Worm (Caenorhabditis elegans) whole organism, L4 larva: ENCODE measurements around the gene clec-127.
A peak's percentile ranks its signal among the peaks of the same experiment; 100 is the strongest.

Source experiments
- F10B5.3 ChIP-seq: sonication (generic microtip); optimal IDR thresholded peaks from 2 replicates; lab custom pipeline; 2016; ENCODE audit warnings: mild to moderate bottlenecking, missing genetic modification characterization, missing compliant biosample characterization
- F37D6.2 ChIP-seq: sonication (generic microtip); optimal IDR thresholded peaks from 2 replicates; lab custom pipeline; 2016; ENCODE audit warnings: mild to moderate bottlenecking, missing genetic modification characterization, missing compliant biosample characterization
- F44E2.7 ChIP-seq: fragments of 200-800 bp; sonication (Bioruptor generic); IDR thresholded peaks from 2 replicates; pipeline ENCODE4 v2.1.2; 2022; ENCODE audit warnings: missing genetic modification characterization, missing compliant biosample characterization
- F49E8.2 ChIP-seq: sonication (generic microtip); optimal IDR thresholded peaks from 2 replicates; lab custom pipeline; 2016; ENCODE audit warnings: missing compliant biosample characterization, mild to moderate bottlenecking, missing genetic modification characterization, borderline replicate concordance
- R02D3.7 ChIP-seq: fragments of 150-350 bp; sonication (generic microtip); optimal IDR thresholded peaks from 3 replicates; lab custom pipeline; 2014; ENCODE audit warnings: missing biosample characterization, missing genetic modification characterization
- Y48G9A.11 ChIP-seq: fragments of 200-800 bp; sonication (Bioruptor generic); IDR thresholded peaks from 2 replicates; pipeline ENCODE4 v1.3.6; 2022; ENCODE audit warnings: missing genetic modification reagents, missing genetic modification characterization, missing compliant biosample characterization
- Y5F2A.4 ChIP-seq: fragments of 200-800 bp; sonication (Bioruptor generic); optimal IDR thresholded peaks from 2 replicates; lab custom pipeline; 2018; ENCODE audit warnings: mild to moderate bottlenecking, missing genetic modification characterization, missing compliant biosample characterization
- ZK337.2 ChIP-seq: fragments of 200-800 bp; sonication (Bioruptor generic); IDR thresholded peaks from 2 replicates; pipeline ENCODE4 v1.3.6; 2022; ENCODE audit warnings: missing genetic modification reagents, missing genetic modification characterization, missing compliant biosample characterization
- ZK546.5 ChIP-seq, 2 experiments: sonication (generic microtip); optimal IDR thresholded peaks; 2 replicates each; lab custom pipeline; 2017; ENCODE audit warnings: missing biosample characterization in 2 of 2, missing genetic modification characterization in 2 of 2
- attf-4 ChIP-seq: sonication (generic microtip); optimal IDR thresholded peaks from 3 replicates; lab custom pipeline; 2017; ENCODE audit warnings: missing biosample characterization, missing genetic modification characterization
- ceh-44 ChIP-seq: fragments of 200-800 bp; sonication (Bioruptor generic); IDR thresholded peaks from 2 replicates; pipeline ENCODE4 v1.3.6; 2022; ENCODE audit warnings: missing genetic modification reagents, missing genetic modification characterization, missing compliant biosample characterization
- ceh-62 ChIP-seq: sonication (generic microtip); optimal IDR thresholded peaks from 2 replicates; lab custom pipeline; 2017; ENCODE audit warnings: missing biosample characterization, missing genetic modification characterization
- ceh-82 ChIP-seq: sonication (generic microtip); optimal IDR thresholded peaks from 2 replicates; lab custom pipeline; 2017; ENCODE audit warnings: missing biosample characterization, missing genetic modification characterization
- ces-1 ChIP-seq: fragments of 150-350 bp; sonication (generic microtip); optimal IDR thresholded peaks from 4 replicates; lab custom pipeline; 2014; ENCODE audit warnings: missing biosample characterization, missing genetic modification reagents, missing genetic modification characterization
- cey-2 ChIP-seq: sonication (generic microtip); optimal IDR thresholded peaks from 3 replicates; lab custom pipeline; 2017; ENCODE audit warnings: missing genetic modification characterization, mild to moderate bottlenecking, missing compliant biosample characterization, antibody characterized with exemption, borderline replicate concordance; ENCODE audit not compliant: insufficient read depth
- daf-8 ChIP-seq: fragments of 200-800 bp; sonication (Bioruptor generic); IDR thresholded peaks from 2 replicates; pipeline ENCODE4 v1.3.6; 2022; ENCODE audit warnings: missing genetic modification characterization, missing compliant biosample characterization
- dmd-8 ChIP-seq: fragments of 200-800 bp; sonication (Bioruptor generic); IDR thresholded peaks from 2 replicates; pipeline ENCODE4 v1.3.6; 2022; ENCODE audit warnings: missing genetic modification characterization, missing compliant biosample characterization
- dpl-1 ChIP-seq: fragments of 150-350 bp; optimal IDR thresholded peaks from 2 replicates; lab custom pipeline; 2014; ENCODE audit warnings: missing biosample characterization, missing genetic modification reagents, missing genetic modification characterization
- dve-1 ChIP-seq: sonication (generic microtip); optimal IDR thresholded peaks from 2 replicates; lab custom pipeline; 2017; ENCODE audit warnings: antibody characterized with exemption, mild to moderate bottlenecking, missing genetic modification characterization, missing compliant biosample characterization; ENCODE audit not compliant: insufficient read depth
- egl-27 ChIP-seq: sonication (generic microtip); optimal IDR thresholded peaks from 3 replicates; lab custom pipeline; 2017; ENCODE audit warnings: missing biosample characterization, missing genetic modification reagents, missing genetic modification characterization
- hif-1 ChIP-seq, 2 experiments: sonication (generic microtip); optimal IDR thresholded peaks; 2 replicates each; lab custom pipeline; 2016 to 2017; ENCODE audit warnings: missing compliant biosample characterization in 2 of 2, missing genetic modification characterization in 2 of 2, missing genetic modification reagents in 2 of 2, missing genotype in 2 of 2, mild to moderate bottlenecking in 1 of 2
- hlh-11 ChIP-seq: fragments of 200-800 bp; sonication (Bioruptor generic); optimal IDR thresholded peaks from 2 replicates; lab custom pipeline; 2018; ENCODE audit warnings: mild to moderate bottlenecking, missing genetic modification characterization, missing compliant biosample characterization
- hlh-30 ChIP-seq: sonication (generic microtip); optimal IDR thresholded peaks from 2 replicates; lab custom pipeline; 2017; ENCODE audit warnings: antibody characterized with exemption, mild to moderate bottlenecking, missing genetic modification characterization, missing compliant biosample characterization; ENCODE audit not compliant: insufficient read depth
- hmg-1.1 ChIP-seq: fragments of 200-800 bp; sonication (Bioruptor generic); IDR thresholded peaks from 2 replicates; pipeline ENCODE4 v1.3.6; 2022; ENCODE audit warnings: missing genetic modification reagents, missing genetic modification characterization, missing compliant biosample characterization
- lim-7 ChIP-seq: fragments of 200-800 bp; sonication (Bioruptor generic); IDR thresholded peaks from 2 replicates; pipeline ENCODE4 v1.3.6; 2022; ENCODE audit warnings: missing genetic modification characterization, missing compliant biosample characterization
- lin-15B ChIP-seq: fragments of 150-350 bp; sonication (generic microtip); optimal IDR thresholded peaks from 3 replicates; lab custom pipeline; 2014; ENCODE audit warnings: missing biosample characterization, missing genetic modification characterization
- lin-38 ChIP-seq: fragments of 200-800 bp; sonication (Bioruptor generic); IDR thresholded peaks from 2 replicates; pipeline ENCODE4 v1.3.6; 2022; ENCODE audit warnings: missing genetic modification reagents, missing genetic modification characterization, missing compliant biosample characterization
- lir-3 ChIP-seq: sonication (generic microtip); optimal IDR thresholded peaks from 2 replicates; lab custom pipeline; 2016; ENCODE audit warnings: mild to moderate bottlenecking, missing genetic modification characterization, missing compliant biosample characterization
- lsy-2 ChIP-seq, 2 experiments: fragments of 150-350 bp in 1 of 2; sonication (generic microtip) in 1 of 2; optimal IDR thresholded peaks; 2 replicates each; lab custom pipeline; 2014 to 2017; ENCODE audit warnings: missing biosample characterization in 2 of 2, missing genetic modification characterization in 2 of 2
- madf-5 ChIP-seq, 2 experiments: fragments of 200-800 bp; sonication (Bioruptor generic); IDR thresholded peaks; 2 replicates each; pipeline ENCODE4 v1.3.6; 2022; ENCODE audit warnings: missing compliant biosample characterization in 2 of 2, missing genetic modification characterization in 2 of 2
- madf-9 ChIP-seq: fragments of 200-800 bp; sonication (Bioruptor generic); conservative IDR thresholded peaks from 2 replicates; pipeline ENCODE4 v1.3.6; 2022; ENCODE audit warnings: missing genetic modification reagents, missing genetic modification characterization, missing compliant biosample characterization
- mxl-3 ChIP-seq: fragments of 200-800 bp; sonication (Bioruptor generic); optimal IDR thresholded peaks from 2 replicates; lab custom pipeline; 2018; ENCODE audit warnings: mild to moderate bottlenecking, missing genetic modification characterization, missing compliant biosample characterization
- nhr-10 ChIP-seq: fragments of 150-350 bp; optimal IDR thresholded peaks from 2 replicates; lab custom pipeline; 2014; ENCODE audit warnings: missing biosample characterization, missing genetic modification characterization
- nhr-102 ChIP-seq: sonication (generic microtip); optimal IDR thresholded peaks from 2 replicates; lab custom pipeline; 2016; ENCODE audit warnings: mild to moderate bottlenecking, missing genetic modification characterization, moderate library complexity, missing compliant biosample characterization
- nhr-111 ChIP-seq: fragments of 200-800 bp; sonication (Bioruptor generic); optimal IDR thresholded peaks from 2 replicates; lab custom pipeline; 2018; ENCODE audit warnings: mild to moderate bottlenecking, missing genetic modification characterization, missing compliant biosample characterization
- nhr-25 ChIP-seq: sonication (generic microtip); optimal IDR thresholded peaks from 2 replicates; lab custom pipeline; 2017; ENCODE audit warnings: missing genetic modification characterization, mild to moderate bottlenecking, missing compliant biosample characterization, antibody characterized with exemption, moderate library complexity, borderline replicate concordance; ENCODE audit not compliant: insufficient read depth
- nhr-28 ChIP-seq: fragments of 150-350 bp; optimal IDR thresholded peaks from 2 replicates; lab custom pipeline; 2014; ENCODE audit warnings: missing biosample characterization, missing genetic modification characterization
- nhr-48 ChIP-seq: sonication (generic microtip); optimal IDR thresholded peaks from 2 replicates; lab custom pipeline; 2016; ENCODE audit warnings: mild to moderate bottlenecking, missing genetic modification characterization, missing compliant biosample characterization
- nhr-6 ChIP-seq: fragments of 150-350 bp; optimal IDR thresholded peaks from 2 replicates; lab custom pipeline; 2014; ENCODE audit warnings: missing biosample characterization, missing genetic modification characterization
- php-3 ChIP-seq: fragments of 200-800 bp; sonication (Bioruptor generic); IDR thresholded peaks from 2 replicates; pipeline ENCODE4 v1.3.6; 2022; ENCODE audit warnings: missing genetic modification reagents, missing genetic modification characterization, missing compliant biosample characterization
- rbr-2 ChIP-seq: sonication (generic microtip); optimal IDR thresholded peaks from 2 replicates; lab custom pipeline; 2016; ENCODE audit warnings: missing genotype, missing genetic modification characterization, missing compliant biosample characterization
- saeg-2 ChIP-seq: fragments of 200-800 bp; sonication (Bioruptor generic); IDR thresholded peaks from 2 replicates; pipeline ENCODE4 v1.3.6; 2022; ENCODE audit warnings: missing genetic modification reagents, missing genetic modification characterization, missing compliant biosample characterization
- sdz-12 ChIP-seq: fragments of 200-800 bp; sonication (Bioruptor generic); optimal IDR thresholded peaks from 2 replicates; lab custom pipeline; 2018; ENCODE audit warnings: mild to moderate bottlenecking, missing genetic modification characterization, missing compliant biosample characterization
- spr-1 ChIP-seq: sonication (generic microtip); optimal IDR thresholded peaks from 2 replicates; lab custom pipeline; 2016; ENCODE audit warnings: mild to moderate bottlenecking, missing genetic modification characterization, missing compliant biosample characterization
- spr-3 ChIP-seq: fragments of 200-800 bp; sonication (Bioruptor generic); optimal IDR thresholded peaks from 2 replicates; lab custom pipeline; 2018; ENCODE audit warnings: mild to moderate bottlenecking, missing genetic modification characterization, missing compliant biosample characterization
- tag-97 ChIP-seq: fragments of 200-800 bp; sonication (Bioruptor generic); IDR thresholded peaks from 2 replicates; pipeline ENCODE4 v1.3.6; 2022; ENCODE audit warnings: missing genetic modification characterization, missing compliant biosample characterization
- zag-1 ChIP-seq: fragments of 150-350 bp; optimal IDR thresholded peaks from 2 replicates; lab custom pipeline; 2014; ENCODE audit warnings: missing biosample characterization, missing genetic modification characterization
- zfp-2 ChIP-seq: sonication (generic microtip); optimal IDR thresholded peaks from 2 replicates; lab custom pipeline; 2016; ENCODE audit warnings: mild to moderate bottlenecking, missing genetic modification characterization, missing compliant biosample characterization
- zfp-3 ChIP-seq: fragments of 200-800 bp; sonication (Bioruptor generic); conservative IDR thresholded peaks from 2 replicates; pipeline ENCODE4 v1.3.6; 2022; ENCODE audit warnings: missing genetic modification reagents, missing genetic modification characterization, missing compliant biosample characterization
- ztf-11 ChIP-seq: fragments of 150-350 bp; optimal IDR thresholded peaks from 2 replicates; lab custom pipeline; 2014; ENCODE audit warnings: missing biosample characterization, missing genetic modification characterization

clec-127 gene

DNA sequence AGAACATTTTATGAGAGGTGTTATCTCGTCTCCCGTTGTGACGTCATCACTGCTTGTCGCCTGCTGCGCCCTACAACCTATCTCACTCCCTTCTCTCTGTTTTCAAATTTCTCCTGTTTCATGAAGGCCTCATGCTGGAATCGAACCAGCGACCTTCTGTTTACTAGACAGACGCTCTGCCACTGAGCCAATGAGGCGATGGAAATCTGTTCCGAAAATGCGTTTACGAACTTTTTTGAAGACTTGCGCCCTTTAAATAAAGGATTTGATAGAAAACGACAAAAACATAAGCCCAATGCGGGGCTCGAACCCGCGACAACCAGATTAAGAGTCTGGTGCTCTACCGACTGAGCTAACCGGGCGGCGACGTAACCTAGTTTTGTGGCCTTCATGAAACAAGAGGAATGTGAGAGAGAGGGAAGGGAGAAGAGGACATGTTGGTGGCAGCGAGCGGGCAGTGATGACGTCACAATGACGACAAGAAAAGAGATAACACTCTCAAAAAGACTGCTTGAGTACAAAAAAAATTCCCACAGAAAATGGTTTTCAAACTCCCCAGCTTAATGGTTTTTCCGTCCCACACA is 50.0 kb downstream of the clec-127 start, which contains the start of gene clec-126 (continued):
- peak; percentile 48 for TF ChIP-seq F10B5.3 (tag; lab: Kevin White, UChicago)
- TF ChIP-seq hif-1 (tag; optimal IDR thresholded peaks at IDR 0.05; lab: Kevin White, UChicago) = peak in 1 of 2 experiments; percentile 45
- TF ChIP-seq egl-27 (tag; lab: Kevin White, UChicago) = no peak
- TF ChIP-seq nhr-102 (tag; lab: Kevin White, UChicago) = peak; percentile 89
- peak; percentile 27 to 85 for TF ChIP-seq lsy-2 (tag; optimal IDR thresholded peaks at IDR 0.05; lab: Kevin White, UChicago)
- TF ChIP-seq ceh-62 (tag; lab: Kevin White, UChicago) = no peak
- peak; percentile 27 for TF ChIP-seq cey-2 (tag; lab: Kevin White, UChicago)
- no peak for TF ChIP-seq ztf-11 (tag; lab: Kevin White, UChicago)
- TF ChIP-seq zfp-3 (GFP tag; lab: Robert Waterston, UW) = 0 out of 2 replicates have a peak, but pooled peaks have one; percentile 11
- TF ChIP-seq zag-1 (tag; lab: Kevin White, UChicago) = no peak
- TF ChIP-seq hlh-30 (tag; lab: Kevin White, UChicago) = peak; percentile 85
- TF ChIP-seq nhr-48 (tag; lab: Kevin White, UChicago) = peak; percentile 82
- TF ChIP-seq lim-7 (GFP tag; lab: Robert Waterston, UW) = peak; percentile 77
- no peak for TF ChIP-seq ZK546.5 (tag; optimal IDR thresholded peaks at IDR 0.05; lab: Kevin White, UChicago)
- no peak; the same call in 1 of the 2 replicates for TF ChIP-seq php-3
- peak; percentile 54 for TF ChIP-seq nhr-28 (tag; lab: Kevin White, UChicago)
- peak; percentile 77 for TF ChIP-seq madf-9 (GFP tag; lab: Robert Waterston, UW)
- peak; percentile 65 for TF ChIP-seq zfp-2 (tag; lab: Kevin White, UChicago)
- peak; percentile 63 for TF ChIP-seq mxl-3
- no peak for TF ChIP-seq F44E2.7 (GFP tag; lab: Robert Waterston, UW)
- peak; percentile 71 for TF ChIP-seq Y5F2A.4 (GFP tag; lab: Kevin White, UChicago)
- TF ChIP-seq nhr-10 (tag; lab: Kevin White, UChicago) = no peak
- peak; percentile 91 for TF ChIP-seq spr-1 (tag; lab: Kevin White, UChicago)
- TF ChIP-seq dmd-8 (GFP tag; lab: Robert Waterston, UW) = no peak; the same call in 1 of the 2 replicates
- no peak for TF ChIP-seq R02D3.7 (tag; lab: Kevin White, UChicago)
- TF ChIP-seq nhr-6 (tag; lab: Kevin White, UChicago) = no peak
- TF ChIP-seq dve-1 (tag; lab: Kevin White, UChicago) = peak; percentile 99
- TF ChIP-seq nhr-25 (tag; lab: Kevin White, UChicago) = no peak
- no peak for TF ChIP-seq ces-1 (GFP tag; lab: Kevin White, UChicago)
- TF ChIP-seq saeg-2 (GFP tag; lab: Robert Waterston, UW) = no peak
- TF ChIP-seq tag-97 (GFP tag; lab: Robert Waterston, UW) = no peak
- TF ChIP-seq lir-3 (tag; lab: Kevin White, UChicago) = peak; percentile 74
- TF ChIP-seq Y48G9A.11 (GFP tag; lab: Robert Waterston, UW) = peak; percentile 73
- TF ChIP-seq ZK337.2 (GFP tag; lab: Robert Waterston, UW) = no peak
- TF ChIP-seq hmg-1.1 = peak; percentile 84
- TF ChIP-seq nhr-111 = peak; percentile 11
- TF ChIP-seq daf-8 (GFP tag; lab: Robert Waterston, UW) = no peak
- peak; percentile 63 for TF ChIP-seq F37D6.2 (tag; lab: Kevin White, UChicago)
- TF ChIP-seq lin-15B (tag; lab: Kevin White, UChicago) = no peak
- TF ChIP-seq lin-38 (GFP tag; lab: Robert Waterston, UW) = peak; percentile 86
- TF ChIP-seq ceh-44 (GFP tag; lab: Robert Waterston, UW) = peak; percentile 51; the same call in 1 of the 2 replicates
- TF ChIP-seq ceh-82 (tag; lab: Kevin White, UChicago) = no peak
- TF ChIP-seq spr-3 = peak; percentile 38
- no peak for TF ChIP-seq attf-4
- TF ChIP-seq sdz-12 (GFP tag; lab: Kevin White, UChicago) = peak; percentile 34
- 0 out of 4 replicates have a peak, but pooled peaks of 1 of the 2 experiments have one; percentile 65 for TF ChIP-seq madf-5 (GFP tag; IDR thresholded peaks at IDR 0.05; lab: Robert Waterston, UW)
- peak; percentile 83 for TF ChIP-seq rbr-2 (tag; lab: Kevin White, UChicago)
- TF ChIP-seq dpl-1 = peak; percentile 47
- peak; percentile 84 for TF ChIP-seq hlh-11 (tag; lab: Kevin White, UChicago)
- TF ChIP-seq F49E8.2 (tag; lab: Kevin White, UChicago) = peak; percentile 65
